Fruit fly (Drosophila melanogaster): ENCODE data around the gene obst-G.

Gene obst-G

DNA sequence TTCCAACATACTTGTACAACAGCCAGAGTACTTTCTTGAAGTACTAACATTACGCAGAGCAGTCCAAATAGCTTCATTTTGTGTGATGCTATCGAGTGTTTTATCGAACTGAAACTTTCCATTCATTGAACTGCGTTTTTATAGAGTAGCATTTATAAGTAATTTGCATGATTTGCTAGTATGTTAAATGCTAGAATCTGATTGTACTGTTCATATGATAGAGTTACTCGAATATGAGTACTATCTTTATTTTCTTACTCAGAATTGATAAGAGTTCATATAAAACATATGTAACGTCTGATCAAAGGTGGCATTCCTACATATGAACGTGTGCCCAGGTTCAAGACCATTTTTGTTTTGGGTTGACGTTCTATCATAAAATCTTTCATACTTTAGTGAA is at the start of gene obst-G:
TSS of gene obst-G (minus strand) at position 101 of the 400 bp plus-strand sequence.
- TF ChIP-seq psq (optimal IDR thresholded peaks at IDR 0.05) (no peak), Sin3A (optimal IDR thresholded peaks at IDR 0.05) (no peak), h (optimal IDR thresholded peaks at IDR 0.05) (no peak), insv (optimal IDR thresholded peaks at IDR 0.05) (no peak), Myc (optimal IDR thresholded peaks at IDR 0.05) (no peak), ttk (optimal IDR thresholded peaks at IDR 0.05) (no peak)

DNA sequence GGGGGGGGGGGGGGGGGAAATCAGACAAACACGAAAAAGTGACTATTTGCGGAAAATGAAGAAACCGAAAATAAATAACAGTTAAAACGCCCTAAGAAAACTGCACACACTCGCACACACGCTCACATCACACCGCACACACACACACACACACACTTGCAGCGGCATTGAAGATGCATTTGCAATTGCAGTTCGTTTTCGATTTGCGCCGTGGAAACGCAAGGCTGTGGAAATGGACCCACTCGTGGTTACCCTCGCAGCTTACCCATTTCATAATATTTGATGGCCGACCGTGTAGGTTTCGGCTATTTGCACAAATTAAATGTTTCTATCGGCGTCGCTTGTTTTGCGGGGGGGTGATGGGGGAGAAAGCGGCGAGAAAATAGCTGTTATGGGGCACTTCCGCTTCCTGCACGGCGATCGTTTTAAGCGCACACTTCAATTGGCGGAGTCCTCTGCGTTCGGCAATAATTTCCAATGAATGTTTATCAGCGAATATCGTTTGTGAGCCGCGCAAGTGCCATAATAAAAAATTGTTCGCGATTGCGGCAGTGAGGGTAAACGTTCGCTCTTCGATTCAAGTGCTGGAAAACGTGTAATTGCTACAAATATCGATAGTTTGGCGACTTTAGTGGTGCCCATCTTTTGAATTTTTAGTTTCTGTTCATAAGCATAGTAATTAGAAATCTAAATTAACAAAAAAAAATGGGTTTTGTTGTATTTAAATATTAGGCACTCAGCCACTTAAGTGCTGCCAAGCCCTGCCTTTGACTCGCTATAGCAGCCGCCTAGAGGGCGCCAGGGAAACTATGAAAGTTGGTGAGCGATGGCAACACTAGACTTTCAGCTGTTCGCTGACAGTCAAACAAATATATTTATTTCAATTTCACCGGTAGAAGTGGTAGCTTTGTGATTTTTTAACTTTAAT is 49.5 kb upstream of the obst-G start, which contains the start of the genes Pop2 and CG6928:
TSS of gene Pop2 (minus strand) at position 595 of the 928 bp plus-strand sequence.
TSS of gene CG6928 (plus strand) at position 835 of the 928 bp plus-strand sequence.
- no peak for TF ChIP-seq ttk (optimal IDR thresholded peaks at IDR 0.05)
- no peak for TF ChIP-seq insv (optimal IDR thresholded peaks at IDR 0.05)
- no peak for TF ChIP-seq h (optimal IDR thresholded peaks at IDR 0.05)
- TF ChIP-seq Myc (optimal IDR thresholded peaks at IDR 0.05), result no peak
- no peak for TF ChIP-seq psq (optimal IDR thresholded peaks at IDR 0.05)
- no peak for TF ChIP-seq Sin3A (optimal IDR thresholded peaks at IDR 0.05)

dm6 chr3L:11997959-11998358 is 44.8 kb upstream of the obst-G start, which contains the start of gene Grip163:
Gene Grip163 (minus strand): TSS chr3L:11998138.
- TF ChIP-seq Sin3A (optimal IDR thresholded peaks at IDR 0.05) (no peak), insv (optimal IDR thresholded peaks at IDR 0.05) (no peak), h (optimal IDR thresholded peaks at IDR 0.05) (no peak), Myc (optimal IDR thresholded peaks at IDR 0.05) (no peak), ttk (optimal IDR thresholded peaks at IDR 0.05) (no peak), psq (optimal IDR thresholded peaks at IDR 0.05) (no peak)

- TF ChIP-seq h (optimal IDR thresholded peaks at IDR 0.05) (no peak), ttk (optimal IDR thresholded peaks at IDR 0.05) (no peak), Myc (optimal IDR thresholded peaks at IDR 0.05) (no peak), psq (optimal IDR thresholded peaks at IDR 0.05) (no peak), Sin3A (optimal IDR thresholded peaks at IDR 0.05) (no peak), insv (optimal IDR thresholded peaks at IDR 0.05) (no peak)
These were observed 39.8 kb upstream of the obst-G start, which contains the start of gene viaf for dm6 chr3L:11992960-11993359. Gene viaf (minus strand): TSS chr3L:11993179.

DNA sequence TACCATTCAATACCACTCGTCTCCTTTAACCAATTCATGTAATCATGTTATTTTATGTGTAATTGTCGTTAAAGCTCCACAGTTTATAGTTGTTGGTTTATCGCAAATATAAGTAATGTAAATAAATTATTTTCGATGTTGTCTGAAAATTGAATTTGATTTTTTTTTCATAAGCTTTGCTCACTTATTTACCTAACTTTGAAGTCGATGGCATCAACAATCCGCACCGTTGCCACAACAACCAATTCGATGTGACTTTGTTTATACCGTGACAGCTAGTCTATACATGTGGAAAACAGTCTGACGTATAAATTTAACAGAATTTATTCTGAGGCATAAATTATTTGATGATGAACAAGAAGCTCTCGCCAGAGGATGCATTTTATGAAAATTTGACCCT is 37.3 kb upstream of the obst-G start, which contains the start of gene CG6931:
TSS of gene CG6931 (plus strand) at position 301 of the 400 bp plus-strand sequence.
- no peak for TF ChIP-seq psq (optimal IDR thresholded peaks at IDR 0.05)
- no peak for TF ChIP-seq ttk (optimal IDR thresholded peaks at IDR 0.05)

dm6 chr3L:11984606-11985005 is 31.5 kb upstream of the obst-G start, which contains the start of gene CG6938:
Gene CG6938 (plus strand): TSS chr3L:11984906.
- TF ChIP-seq ttk (optimal IDR thresholded peaks at IDR 0.05), result no peak
- TF ChIP-seq h (optimal IDR thresholded peaks at IDR 0.05), result no peak
- no peak for TF ChIP-seq Myc (optimal IDR thresholded peaks at IDR 0.05)
- no peak for TF ChIP-seq insv (optimal IDR thresholded peaks at IDR 0.05)
- TF ChIP-seq psq (optimal IDR thresholded peaks at IDR 0.05), result no peak
- no peak for TF ChIP-seq Sin3A (optimal IDR thresholded peaks at IDR 0.05)

- TF ChIP-seq insv (optimal IDR thresholded peaks at IDR 0.05), result no peak
- no peak for TF ChIP-seq h (optimal IDR thresholded peaks at IDR 0.05)
- no peak for TF ChIP-seq psq (optimal IDR thresholded peaks at IDR 0.05)
- no peak for TF ChIP-seq ttk (optimal IDR thresholded peaks at IDR 0.05)
- TF ChIP-seq Myc (optimal IDR thresholded peaks at IDR 0.05), result no peak
- no peak for TF ChIP-seq Sin3A (optimal IDR thresholded peaks at IDR 0.05)
These were observed 22.7 kb upstream of the obst-G start, which contains the start of gene CG43896 for dm6 chr3L:11975811-11976210. Gene CG43896 (plus strand): TSS chr3L:11976111.

dm6 chr3L:11974605-11975004 is 21.5 kb upstream of the obst-G start, which contains the start of gene CG14125:
Gene CG14125 (plus strand): TSS chr3L:11974905.
- TF ChIP-seq psq (optimal IDR thresholded peaks at IDR 0.05) (no peak), Myc (optimal IDR thresholded peaks at IDR 0.05) (no peak), ttk (optimal IDR thresholded peaks at IDR 0.05) (no peak), insv (optimal IDR thresholded peaks at IDR 0.05) (no peak), h (optimal IDR thresholded peaks at IDR 0.05) (no peak), Sin3A (optimal IDR thresholded peaks at IDR 0.05) (no peak)

dm6 chr3L:11973690-11974089 is 20.6 kb upstream of the obst-G start, which contains the start of gene CG42397:
Gene CG42397 (minus strand): TSS chr3L:11973790.
- TF ChIP-seq psq (optimal IDR thresholded peaks at IDR 0.05) (no peak), Sin3A (optimal IDR thresholded peaks at IDR 0.05) (no peak), h (optimal IDR thresholded peaks at IDR 0.05) (no peak), ttk (optimal IDR thresholded peaks at IDR 0.05) (no peak)

DNA sequence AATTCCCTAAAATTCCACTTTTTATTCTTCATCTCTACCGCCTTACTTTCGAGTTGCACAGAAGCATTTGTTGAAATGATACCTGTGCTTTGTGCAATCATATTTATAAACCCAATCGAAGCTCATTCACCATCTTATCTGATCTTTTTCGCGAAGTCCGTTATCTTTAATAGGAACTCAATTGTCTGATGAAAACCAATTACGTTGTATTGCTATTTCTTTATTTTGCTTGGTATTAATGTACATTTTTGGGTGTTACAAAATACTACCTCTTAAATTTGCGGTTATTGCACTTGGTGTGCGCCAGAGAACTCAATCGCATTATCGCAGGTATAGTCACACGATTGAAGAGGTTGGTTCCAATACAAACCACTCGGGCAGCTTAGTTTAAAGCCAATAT is 19.8 kb upstream of the obst-G start, which contains the start of gene Muc68E:
TSS of gene Muc68E (minus strand) at position 101 of the 400 bp plus-strand sequence.
- TF ChIP-seq insv (optimal IDR thresholded peaks at IDR 0.05) (no peak), psq (optimal IDR thresholded peaks at IDR 0.05) (no peak), h (optimal IDR thresholded peaks at IDR 0.05) (no peak), ttk (optimal IDR thresholded peaks at IDR 0.05) (no peak), Myc (optimal IDR thresholded peaks at IDR 0.05) (no peak), Sin3A (optimal IDR thresholded peaks at IDR 0.05) (no peak)

DNA sequence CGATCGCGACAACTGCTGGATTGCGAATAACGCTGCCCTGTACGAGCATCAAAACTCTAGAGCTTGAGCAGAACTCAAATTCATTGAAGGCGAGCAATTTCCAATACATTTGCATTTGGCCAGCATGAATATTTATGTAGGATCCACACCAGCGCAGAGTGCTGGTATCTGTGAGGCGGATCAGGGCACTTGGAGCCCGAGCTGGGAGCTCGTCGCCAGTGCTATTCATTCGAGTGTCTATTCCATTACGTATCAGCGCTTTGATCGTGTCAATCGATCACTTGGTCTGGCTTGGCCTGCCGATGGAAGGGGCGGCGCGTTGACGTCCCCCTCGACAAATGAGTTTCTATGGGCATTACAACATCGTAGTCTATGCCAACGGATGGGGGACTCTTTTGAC is 13.0 kb upstream of the obst-G start, which contains the start of gene prc:
TSS of gene prc (minus strand) at position 28 of the 400 bp plus-strand sequence.
- TF ChIP-seq ttk (optimal IDR thresholded peaks at IDR 0.05) (no peak), Myc (optimal IDR thresholded peaks at IDR 0.05) (no peak), h (optimal IDR thresholded peaks at IDR 0.05) (no peak), Sin3A (optimal IDR thresholded peaks at IDR 0.05) (no peak), psq (optimal IDR thresholded peaks at IDR 0.05) (no peak), insv (optimal IDR thresholded peaks at IDR 0.05) (no peak)
